Worm (Caenorhabditis elegans) whole organism, late embryonic: ENCODE data around the gene lgc-5.

ENCODE experiments used
- C38D4.7 ChIP-seq: fragments of 200-800 bp; sonication (Bioruptor generic); optimal IDR thresholded peaks from 2 replicates; lab custom pipeline; 2018; ENCODE audit warnings: mild to moderate bottlenecking, missing genetic modification characterization, moderate library complexity, missing compliant biosample characterization
- ceh-19 ChIP-seq: fragments of 200-800 bp; sonication (Bioruptor generic); optimal IDR thresholded peaks from 2 replicates; lab custom pipeline; 2018; ENCODE audit warnings: mild to moderate bottlenecking, missing genetic modification characterization, missing compliant biosample characterization
- ceh-2 ChIP-seq: sonication (generic microtip); optimal IDR thresholded peaks from 2 replicates; lab custom pipeline; 2016; ENCODE audit warnings: missing genotype, missing genetic modification characterization, missing compliant biosample characterization
- ceh-45 ChIP-seq: fragments of 200-800 bp; sonication (Bioruptor generic); IDR thresholded peaks from 2 replicates; pipeline ENCODE4 v1.3.6; 2022; ENCODE audit warnings: missing genetic modification reagents, missing genetic modification characterization, missing compliant biosample characterization
- elt-4 ChIP-seq: sonication (generic microtip); optimal IDR thresholded peaks from 2 replicates; lab custom pipeline; 2016; ENCODE audit warnings: missing genetic modification characterization, missing compliant biosample characterization
- nhr-11 ChIP-seq: fragments of 150-350 bp; optimal IDR thresholded peaks from 2 replicates; lab custom pipeline; 2014; ENCODE audit warnings: missing biosample characterization, missing genetic modification characterization
- rnt-1 ChIP-seq: sonication (generic microtip); optimal IDR thresholded peaks from 2 replicates; lab custom pipeline; 2016; ENCODE audit warnings: missing genetic modification characterization, missing compliant biosample characterization

DNA sequence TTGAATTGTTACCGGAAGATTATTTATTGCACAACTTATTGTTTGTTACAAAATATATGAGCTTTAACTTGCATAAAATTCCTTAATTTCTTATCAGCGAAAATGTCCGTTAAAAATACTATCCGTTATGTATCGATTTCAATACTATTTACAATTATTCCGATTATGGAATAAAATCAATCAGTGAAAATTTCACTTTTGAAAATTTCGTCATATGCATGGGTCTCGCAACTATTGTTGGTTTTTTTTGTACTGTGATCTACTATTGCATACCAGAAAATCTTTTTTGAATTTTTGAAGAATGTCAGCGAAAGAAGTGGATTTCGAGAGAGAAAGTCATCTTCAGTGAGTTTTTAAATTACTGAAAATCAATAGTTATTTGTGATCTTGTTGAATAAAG, 45.3 kb upstream of the lgc-5 start, which contains the start of gene nprl-3:
- TF ChIP-seq ceh-19 (GFP tag; lab: Kevin White, UChicago) (no peak), ceh-45 (no peak), C38D4.7 (GFP tag; lab: Kevin White, UChicago) (no peak), ceh-2 (tag; lab: Kevin White, UChicago) (no peak), nhr-11 (tag; lab: Kevin White, UChicago) (no peak), elt-4 (tag; lab: Kevin White, UChicago) (no peak), rnt-1 (tag; lab: Kevin White, UChicago) (no peak)
